Worm (Caenorhabditis elegans) whole organism, L4 larva: ENCODE results near the gene Y71H2AM.1.

Source experiments
- D1046.2 ChIP-seq: fragments of 200-800 bp; sonication (Bioruptor generic); IDR thresholded peaks from 2 replicates; pipeline ENCODE4 v1.3.6; 2022; ENCODE audit warnings: missing genetic modification characterization, missing compliant biosample characterization
- F26F4.8 ChIP-seq: fragments of 200-800 bp; sonication (Bioruptor generic); conservative IDR thresholded peaks from 2 replicates; pipeline ENCODE4 v1.3.6; 2022; ENCODE audit warnings: missing genetic modification characterization, missing compliant biosample characterization
- F37D6.2 ChIP-seq: sonication (generic microtip); optimal IDR thresholded peaks from 2 replicates; lab custom pipeline; 2016; ENCODE audit warnings: mild to moderate bottlenecking, missing genetic modification characterization, missing compliant biosample characterization
- F44E2.7 ChIP-seq: fragments of 200-800 bp; sonication (Bioruptor generic); IDR thresholded peaks from 2 replicates; pipeline ENCODE4 v2.1.2; 2022; ENCODE audit warnings: missing genetic modification characterization, missing compliant biosample characterization
- F49E8.2 ChIP-seq: sonication (generic microtip); optimal IDR thresholded peaks from 2 replicates; lab custom pipeline; 2016; ENCODE audit warnings: missing compliant biosample characterization, mild to moderate bottlenecking, missing genetic modification characterization, borderline replicate concordance
- T20F7.1 ChIP-seq: fragments of 200-800 bp; sonication (Bioruptor generic); optimal IDR thresholded peaks from 2 replicates; lab custom pipeline; 2018; ENCODE audit warnings: mild to moderate bottlenecking, missing genetic modification characterization, missing compliant biosample characterization
- T26A8.4 ChIP-seq: fragments of 200-800 bp; sonication (Bioruptor generic); IDR thresholded peaks from 2 replicates; pipeline ENCODE4 v1.3.6; 2022; ENCODE audit warnings: missing genetic modification characterization, missing compliant biosample characterization
- Y105C5A.15 ChIP-seq: fragments of 200-800 bp; sonication (Bioruptor generic); IDR thresholded peaks from 2 replicates; pipeline ENCODE4 v1.3.6; 2022; ENCODE audit warnings: missing genetic modification characterization, missing compliant biosample characterization
- ama-1 ChIP-seq: fragments of 150-350 bp; optimal IDR thresholded peaks from 2 replicates; lab custom pipeline; 2014; ENCODE audit warnings: inconsistent platforms, mixed read lengths
- ceh-20 ChIP-seq: fragments of 200-800 bp; sonication (Bioruptor generic); IDR thresholded peaks from 2 replicates; pipeline ENCODE4 v1.3.6; 2022; ENCODE audit warnings: missing genetic modification reagents, missing genetic modification characterization, missing compliant biosample characterization
- ceh-28 ChIP-seq: fragments of 150-350 bp; optimal IDR thresholded peaks from 2 replicates; lab custom pipeline; 2014; ENCODE audit warnings: missing biosample characterization, missing genetic modification reagents, missing genetic modification characterization
- ceh-62 ChIP-seq: sonication (generic microtip); optimal IDR thresholded peaks from 2 replicates; lab custom pipeline; 2017; ENCODE audit warnings: missing biosample characterization, missing genetic modification characterization
- ceh-82 ChIP-seq: sonication (generic microtip); optimal IDR thresholded peaks from 2 replicates; lab custom pipeline; 2017; ENCODE audit warnings: missing biosample characterization, missing genetic modification characterization
- daf-12 ChIP-seq: fragments of 150-350 bp; optimal IDR thresholded peaks from 2 replicates; lab custom pipeline; 2014; ENCODE audit warnings: missing biosample characterization, missing genetic modification reagents, missing genetic modification characterization
- daf-16 ChIP-seq, 3 experiments: sonication (generic microtip); optimal IDR thresholded peaks; 2 replicates each; lab custom pipeline; 2016 to 2017; ENCODE audit warnings: missing genetic modification characterization in 3 of 3, missing genetic modification reagents in 3 of 3, mild to moderate bottlenecking in 2 of 3, missing compliant biosample characterization in 2 of 3, missing biosample characterization in 1 of 3, moderate library complexity in 1 of 3
- duxl-1 ChIP-seq: sonication (generic microtip); optimal IDR thresholded peaks from 2 replicates; lab custom pipeline; 2016; ENCODE audit warnings: mild to moderate bottlenecking, missing genetic modification characterization, moderate library complexity, missing compliant biosample characterization; ENCODE audit not compliant: poor library complexity
- dve-1 ChIP-seq: sonication (generic microtip); optimal IDR thresholded peaks from 2 replicates; lab custom pipeline; 2017; ENCODE audit warnings: antibody characterized with exemption, mild to moderate bottlenecking, missing genetic modification characterization, missing compliant biosample characterization; ENCODE audit not compliant: insufficient read depth
- egl-43 ChIP-seq: fragments of 200-800 bp; sonication (Bioruptor generic); IDR thresholded peaks from 2 replicates; pipeline ENCODE4 v1.3.6; 2022; ENCODE audit warnings: missing genetic modification reagents, missing genetic modification characterization, missing compliant biosample characterization
- fkh-10 ChIP-seq: fragments of 150-350 bp; optimal IDR thresholded peaks from 2 replicates; lab custom pipeline; 2014; ENCODE audit warnings: missing biosample characterization, missing genetic modification reagents, missing genetic modification characterization
- gei-8 ChIP-seq: fragments of 200-800 bp; sonication (Bioruptor generic); optimal IDR thresholded peaks from 2 replicates; lab custom pipeline; 2018; ENCODE audit warnings: mild to moderate bottlenecking, missing genetic modification characterization, missing compliant biosample characterization
- hif-1 ChIP-seq, 2 experiments: sonication (generic microtip); optimal IDR thresholded peaks; 2 replicates each; lab custom pipeline; 2016 to 2017; ENCODE audit warnings: missing compliant biosample characterization in 2 of 2, missing genetic modification characterization in 2 of 2, missing genetic modification reagents in 2 of 2, missing genotype in 2 of 2, mild to moderate bottlenecking in 1 of 2
- lin-13 ChIP-seq: fragments of 150-350 bp; optimal IDR thresholded peaks from 2 replicates; lab custom pipeline; 2014; ENCODE audit warnings: missing biosample characterization, missing genetic modification reagents, missing genetic modification characterization
- lin-15B ChIP-seq: fragments of 150-350 bp; sonication (generic microtip); optimal IDR thresholded peaks from 3 replicates; lab custom pipeline; 2014; ENCODE audit warnings: missing biosample characterization, missing genetic modification characterization
- lin-38 ChIP-seq: fragments of 200-800 bp; sonication (Bioruptor generic); IDR thresholded peaks from 2 replicates; pipeline ENCODE4 v1.3.6; 2022; ENCODE audit warnings: missing genetic modification reagents, missing genetic modification characterization, missing compliant biosample characterization
- lir-3 ChIP-seq: sonication (generic microtip); optimal IDR thresholded peaks from 2 replicates; lab custom pipeline; 2016; ENCODE audit warnings: mild to moderate bottlenecking, missing genetic modification characterization, missing compliant biosample characterization
- lsy-2 ChIP-seq, 2 experiments: fragments of 150-350 bp in 1 of 2; sonication (generic microtip) in 1 of 2; optimal IDR thresholded peaks; 2 replicates each; lab custom pipeline; 2014 to 2017; ENCODE audit warnings: missing biosample characterization in 2 of 2, missing genetic modification characterization in 2 of 2
- madf-9 ChIP-seq: fragments of 200-800 bp; sonication (Bioruptor generic); conservative IDR thresholded peaks from 2 replicates; pipeline ENCODE4 v1.3.6; 2022; ENCODE audit warnings: missing genetic modification reagents, missing genetic modification characterization, missing compliant biosample characterization
- mdl-1 ChIP-seq, 2 experiments: fragments of 150-350 bp in 1 of 2; sonication (generic microtip) in 1 of 2; optimal IDR thresholded peaks; 2 replicates each; lab custom pipeline; 2014 to 2017; ENCODE audit warnings: missing biosample characterization in 2 of 2, missing genetic modification characterization in 2 of 2
- mep-1 ChIP-seq: fragments of 150-350 bp; sonication (generic microtip); optimal IDR thresholded peaks from 3 replicates; lab custom pipeline; 2014; ENCODE audit warnings: missing biosample characterization, missing genetic modification characterization
- mxl-2 ChIP-seq: fragments of 200-800 bp; sonication (Bioruptor generic); conservative IDR thresholded peaks from 2 replicates; pipeline ENCODE4 v1.3.6; 2022; ENCODE audit warnings: missing genetic modification reagents, missing genetic modification characterization, missing compliant biosample characterization
- nhr-10 ChIP-seq: fragments of 150-350 bp; optimal IDR thresholded peaks from 2 replicates; lab custom pipeline; 2014; ENCODE audit warnings: missing biosample characterization, missing genetic modification characterization
- nhr-28 ChIP-seq: fragments of 150-350 bp; optimal IDR thresholded peaks from 2 replicates; lab custom pipeline; 2014; ENCODE audit warnings: missing biosample characterization, missing genetic modification characterization
- nhr-48 ChIP-seq: sonication (generic microtip); optimal IDR thresholded peaks from 2 replicates; lab custom pipeline; 2016; ENCODE audit warnings: mild to moderate bottlenecking, missing genetic modification characterization, missing compliant biosample characterization
- pha-4 ChIP-seq, 2 experiments: fragments of 150-350 bp in 1 of 2; fragments of 200-800 bp in 1 of 2; sonication (Bioruptor generic) in 1 of 2; IDR thresholded peaks in 1 of 2; optimal IDR thresholded peaks in 1 of 2; 2 replicates each; pipeline versions ENCODE4 v1.3.6 to Lab custom; 2014 to 2022; ENCODE audit warnings: missing genetic modification characterization in 2 of 2, missing genetic modification reagents in 2 of 2, missing biosample characterization in 1 of 2, missing compliant biosample characterization in 1 of 2
- php-3 ChIP-seq: fragments of 200-800 bp; sonication (Bioruptor generic); IDR thresholded peaks from 2 replicates; pipeline ENCODE4 v1.3.6; 2022; ENCODE audit warnings: missing genetic modification reagents, missing genetic modification characterization, missing compliant biosample characterization
- pqm-1 ChIP-seq: sonication (generic microtip); optimal IDR thresholded peaks from 2 replicates; lab custom pipeline; 2017; ENCODE audit warnings: missing biosample characterization, missing genetic modification characterization
- rbr-2 ChIP-seq: sonication (generic microtip); optimal IDR thresholded peaks from 2 replicates; lab custom pipeline; 2016; ENCODE audit warnings: missing genotype, missing genetic modification characterization, missing compliant biosample characterization
- saeg-2 ChIP-seq: fragments of 200-800 bp; sonication (Bioruptor generic); IDR thresholded peaks from 2 replicates; pipeline ENCODE4 v1.3.6; 2022; ENCODE audit warnings: missing genetic modification reagents, missing genetic modification characterization, missing compliant biosample characterization
- sdz-12 ChIP-seq: fragments of 200-800 bp; sonication (Bioruptor generic); optimal IDR thresholded peaks from 2 replicates; lab custom pipeline; 2018; ENCODE audit warnings: mild to moderate bottlenecking, missing genetic modification characterization, missing compliant biosample characterization
- snpc-4 ChIP-seq: fragments of 150-350 bp; optimal IDR thresholded peaks from 2 replicates; lab custom pipeline; 2014; ENCODE audit warnings: missing biosample characterization, missing genetic modification characterization
- unc-130 ChIP-seq: sonication (generic microtip); optimal IDR thresholded peaks from 2 replicates; lab custom pipeline; 2016; ENCODE audit warnings: missing genetic modification reagents, missing genetic modification characterization, missing compliant biosample characterization
- unc-62 ChIP-seq, 3 experiments: fragments of 150-350 bp in 1 of 3; sonication (generic microtip); optimal IDR thresholded peaks in 2 of 3; peaks in 1 of 3; 1 replicate in 1 of 3; 2 replicates in 2 of 3; lab custom pipeline; 2014 to 2017; ENCODE audit warnings: missing biosample characterization in 3 of 3, missing genetic modification characterization in 3 of 3, missing genetic modification reagents in 3 of 3, missing genotype in 1 of 3
- vab-7 ChIP-seq: fragments of 200-800 bp; sonication (Bioruptor generic); IDR thresholded peaks from 2 replicates; pipeline ENCODE4 v1.3.6; 2022; ENCODE audit warnings: missing genetic modification reagents, missing genetic modification characterization, missing compliant biosample characterization
- zag-1 ChIP-seq: fragments of 150-350 bp; optimal IDR thresholded peaks from 2 replicates; lab custom pipeline; 2014; ENCODE audit warnings: missing biosample characterization, missing genetic modification characterization
- zfp-3 ChIP-seq: fragments of 200-800 bp; sonication (Bioruptor generic); conservative IDR thresholded peaks from 2 replicates; pipeline ENCODE4 v1.3.6; 2022; ENCODE audit warnings: missing genetic modification reagents, missing genetic modification characterization, missing compliant biosample characterization
- zip-11 ChIP-seq: fragments of 200-800 bp; sonication (Bioruptor generic); IDR thresholded peaks from 2 replicates; pipeline ENCODE4 v1.3.6; 2022; ENCODE audit warnings: missing genetic modification characterization, missing compliant biosample characterization
- zip-2 ChIP-seq: fragments of 150-350 bp; optimal IDR thresholded peaks from 2 replicates; lab custom pipeline; 2014; ENCODE audit warnings: missing biosample characterization, missing genetic modification characterization
- ztf-11 ChIP-seq: fragments of 150-350 bp; optimal IDR thresholded peaks from 2 replicates; lab custom pipeline; 2014; ENCODE audit warnings: missing biosample characterization, missing genetic modification characterization

The Y71H2AM.1 gene

DNA sequence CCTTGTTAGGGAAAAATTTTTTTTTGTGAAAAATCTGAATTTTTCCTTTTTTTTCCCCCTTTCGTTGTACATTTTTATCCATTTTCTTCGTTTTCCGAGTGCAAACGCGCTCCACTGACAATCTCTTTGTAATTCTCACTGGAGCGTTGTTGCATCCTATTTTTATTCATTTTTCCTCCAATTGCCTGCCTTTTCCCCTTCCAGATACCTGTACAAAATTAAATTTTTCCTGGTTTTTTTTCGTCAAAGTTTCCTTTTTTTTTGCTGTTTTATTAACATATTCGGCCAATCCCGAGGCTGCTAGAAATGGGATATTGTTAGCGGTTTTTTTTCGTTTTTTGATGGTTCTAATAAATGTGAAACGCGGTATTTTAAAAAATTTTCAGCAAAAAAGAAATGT, 15.5 kb upstream of the Y71H2AM.1 start (continued):
- peak; percentile 20 for TF ChIP-seq gei-8 (GFP tag; lab: Kevin White, UChicago)
- TF ChIP-seq egl-43 (GFP tag; lab: Robert Waterston, UW): peak; percentile 40; the same call in 1 of the 2 replicates
- peak; percentile 47 for TF ChIP-seq F49E8.2
- 0 out of 2 replicates have a peak, but pooled peaks have one; percentile 19 for TF ChIP-seq zfp-3 (GFP tag; lab: Robert Waterston, UW)
- peak; percentile 76 for TF ChIP-seq ama-1 (lab: Kevin White, UChicago)
- TF ChIP-seq unc-130 (GFP tag; lab: Kevin White, UChicago): peak; percentile 41
- peak; percentile 82 for TF ChIP-seq lin-38 (GFP tag; lab: Robert Waterston, UW)
- peak; percentile 2 for TF ChIP-seq nhr-48 (tag; lab: Kevin White, UChicago)
- TF ChIP-seq pqm-1: no peak
- no peak for TF ChIP-seq lin-15B (tag; lab: Kevin White, UChicago)
- TF ChIP-seq pha-4 (GFP tag; IDR thresholded peaks at IDR 0.05; lab: Robert Waterston, UW): peak; percentile 25; the same call in 1 of the 2 replicates
- no peak for TF ChIP-seq pha-4 (tag; optimal IDR thresholded peaks at IDR 0.05; lab: Kevin White, UChicago)
- TF ChIP-seq Y105C5A.15 (GFP tag; lab: Robert Waterston, UW): no peak
- peak; percentile 29 for TF ChIP-seq T20F7.1
- no peak for TF ChIP-seq php-3 (GFP tag; lab: Robert Waterston, UW)
- TF ChIP-seq D1046.2: no peak
- TF ChIP-seq sdz-12: peak; percentile 43
- TF ChIP-seq hif-1 (tag; optimal IDR thresholded peaks at IDR 0.05; lab: Kevin White, UChicago): peak in 1 of 2 experiments; percentile 69
- no peak for TF ChIP-seq nhr-10 (tag; lab: Kevin White, UChicago)
- TF ChIP-seq duxl-1 (tag; lab: Kevin White, UChicago): peak; percentile 53

DNA sequence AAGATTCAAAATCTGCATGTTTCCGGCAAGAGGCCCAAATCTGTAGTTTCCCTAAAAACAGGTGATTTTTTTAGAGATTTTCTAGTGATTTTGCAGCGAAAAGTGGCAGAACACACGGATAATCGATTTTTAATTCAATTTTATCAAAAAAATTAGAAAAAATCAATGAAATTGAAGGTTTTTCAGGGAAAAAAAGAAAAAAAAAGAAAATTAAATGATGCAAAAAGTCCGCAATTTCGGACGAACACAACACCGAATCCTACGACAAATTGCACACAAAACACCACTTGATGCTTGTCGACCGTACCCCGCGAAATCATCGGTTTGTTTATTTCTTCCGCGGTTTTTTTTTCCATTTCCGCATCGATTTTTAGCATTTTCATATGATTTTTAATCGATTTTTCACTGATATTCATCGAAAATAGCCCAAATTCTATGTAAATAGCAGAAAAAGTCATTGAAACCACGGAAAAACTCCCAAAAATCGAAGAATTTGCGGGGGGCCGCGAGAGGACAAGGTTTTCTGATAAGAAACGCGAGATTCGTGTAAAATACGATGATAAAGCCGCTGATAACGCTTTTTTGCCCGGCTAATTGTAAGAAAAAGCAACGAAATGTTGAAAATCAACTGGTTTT, 11.8 kb upstream of the Y71H2AM.1 start, which contains the start of gene tufm-1:
TSS of gene tufm-1 (minus strand) at position 51 of the 636 bp plus-strand sequence.
- no peak for TF ChIP-seq vab-7 (GFP tag; lab: Robert Waterston, UW)
- no peak for TF ChIP-seq saeg-2 (GFP tag; lab: Robert Waterston, UW)
- no peak for TF ChIP-seq Y105C5A.15 (GFP tag; lab: Robert Waterston, UW)
- TF ChIP-seq lin-13 (GFP tag; lab: Kevin White, UChicago): peak; percentile 29
- peak in 1 of 2 experiments; percentile 97 for TF ChIP-seq lsy-2 (tag; optimal IDR thresholded peaks at IDR 0.05; lab: Kevin White, UChicago)
- peak; percentile 31 for TF ChIP-seq rbr-2
- no peak for TF ChIP-seq unc-62 (GFP tag; optimal IDR thresholded peaks at IDR 0.05 in 1 of 2; lab: Kevin White, UChicago)
- TF ChIP-seq unc-62 (tag; optimal IDR thresholded peaks at IDR 0.05; lab: Kevin White, UChicago): no peak
- TF ChIP-seq lin-38 (GFP tag; lab: Robert Waterston, UW): peak; percentile 75
- TF ChIP-seq ceh-28: peak; percentile 7
- no peak for TF ChIP-seq ceh-62 (tag; lab: Kevin White, UChicago)
- no peak for TF ChIP-seq snpc-4 (tag; lab: Kevin White, UChicago)
- no peak for TF ChIP-seq ztf-11 (tag; lab: Kevin White, UChicago)
- no peak for TF ChIP-seq daf-12 (tag; lab: Kevin White, UChicago)
- TF ChIP-seq zag-1 (tag; lab: Kevin White, UChicago): no peak
- no peak for TF ChIP-seq mxl-2
- no peak for TF ChIP-seq F44E2.7
- TF ChIP-seq F37D6.2: no peak
- TF ChIP-seq daf-16 (GFP tag; optimal IDR thresholded peaks at IDR 0.05; lab: Kevin White, UChicago): no peak
- peak; percentile 55 for TF ChIP-seq daf-16 (tag; optimal IDR thresholded peaks at IDR 0.05; lab: Kevin White, UChicago)
- no peak for TF ChIP-seq zip-2
- TF ChIP-seq fkh-10: no peak
- TF ChIP-seq zip-11 (GFP tag; lab: Robert Waterston, UW): no peak
- no peak for TF ChIP-seq D1046.2
- TF ChIP-seq lir-3: no peak
- TF ChIP-seq ceh-82: no peak
- TF ChIP-seq mdl-1 (tag; optimal IDR thresholded peaks at IDR 0.05; lab: Kevin White, UChicago): peak in 1 of 2 experiments; percentile 3
- no peak for TF ChIP-seq T26A8.4
- TF ChIP-seq ceh-20 (GFP tag; lab: Robert Waterston, UW): no peak
- no peak for TF ChIP-seq nhr-28 (tag; lab: Kevin White, UChicago)
- TF ChIP-seq madf-9: no peak
- peak; percentile 8 for TF ChIP-seq mep-1 (tag; lab: Kevin White, UChicago)
- peak; percentile 38 for TF ChIP-seq dve-1 (tag; lab: Kevin White, UChicago)
- TF ChIP-seq F26F4.8 (GFP tag; lab: Robert Waterston, UW): no peak
